Fruit fly (Drosophila melanogaster) S2 (cell line): ENCODE measurements around the gene CG13898.

Experiments
- CG8478 ChIP-seq: fragments of >200 bp; optimal IDR thresholded peaks from 2 replicates; lab custom pipeline; 2018
- CTCF ChIP-seq, 2 experiments: fragments of >200 bp; optimal IDR thresholded peaks; 2 replicates each; lab custom pipeline; 2018

DNA sequence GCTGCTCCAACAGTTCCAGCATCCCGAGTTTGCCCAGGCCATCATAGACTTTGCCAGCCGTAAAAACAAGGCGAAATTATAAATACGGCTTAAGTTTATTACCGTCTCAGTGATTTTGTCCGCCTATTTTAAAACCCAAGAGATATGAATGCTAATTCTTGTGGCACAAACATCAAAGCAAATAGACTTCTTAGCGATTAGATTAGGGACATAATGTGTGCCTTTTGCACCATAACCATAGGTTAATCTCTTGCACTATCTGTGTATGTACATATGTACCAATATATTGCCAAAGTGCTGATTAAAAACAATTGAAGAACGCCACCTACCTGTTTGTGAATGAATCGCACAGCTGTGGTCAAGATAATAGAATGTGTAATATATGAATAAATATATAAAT, 48.4 kb upstream of the CG13898 start:
- TF ChIP-seq CG8478 (lab: Kevin White, UChicago) (no peak), CTCF (optimal IDR thresholded peaks at IDR 0.05; lab: Kevin White, UChicago) (no peak)
